Worm (Caenorhabditis elegans) whole organism, L4/young adult: Measurements from ENCODE around the gene ttbk-8.1.

ENCODE experiments used
- W03F9.2 ChIP-seq: fragments of 150-350 bp; optimal IDR thresholded peaks from 2 replicates; lab custom pipeline; 2014; ENCODE audit warnings: missing biosample characterization, missing genetic modification characterization
- dao-5 ChIP-seq: sonication (generic microtip); optimal IDR thresholded peaks from 2 replicates; lab custom pipeline; 2016; ENCODE audit warnings: missing genotype, missing genetic modification characterization, moderate library complexity, missing compliant biosample characterization
- him-1 ChIP-seq: sonication (generic microtip); optimal IDR thresholded peaks from 2 replicates; lab custom pipeline; 2016; ENCODE audit warnings: missing genotype, missing genetic modification reagents, missing genetic modification characterization, missing compliant biosample characterization

The ttbk-8.1 gene

ce11 chrIV:13483596-13483995, 11.5 kb downstream of the ttbk-8.1 start:
- TF ChIP-seq dao-5 (no peak), W03F9.2 (no peak), him-1 (tag; lab: Kevin White, UChicago) (no peak)

DNA sequence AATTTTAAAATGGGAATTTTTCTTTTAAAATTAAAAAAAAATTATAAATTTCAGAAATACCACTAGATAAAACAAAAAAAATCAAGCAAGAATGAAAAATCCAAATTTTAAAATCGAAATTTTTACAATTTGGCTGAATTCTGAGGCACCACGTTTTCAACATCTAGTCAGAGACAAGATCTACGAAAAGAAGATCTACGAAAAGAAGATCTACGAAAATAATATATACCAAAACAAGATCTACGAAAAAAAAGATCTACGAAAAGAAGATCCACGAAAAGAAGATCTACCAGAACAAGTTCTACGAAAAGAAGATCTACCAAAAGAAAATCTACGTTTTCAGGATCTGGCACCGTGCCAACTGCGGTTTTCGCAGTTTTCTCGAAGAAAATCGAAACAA, 14.9 kb downstream of the ttbk-8.1 start:
- no peak for TF ChIP-seq him-1 (tag; lab: Kevin White, UChicago)

DNA sequence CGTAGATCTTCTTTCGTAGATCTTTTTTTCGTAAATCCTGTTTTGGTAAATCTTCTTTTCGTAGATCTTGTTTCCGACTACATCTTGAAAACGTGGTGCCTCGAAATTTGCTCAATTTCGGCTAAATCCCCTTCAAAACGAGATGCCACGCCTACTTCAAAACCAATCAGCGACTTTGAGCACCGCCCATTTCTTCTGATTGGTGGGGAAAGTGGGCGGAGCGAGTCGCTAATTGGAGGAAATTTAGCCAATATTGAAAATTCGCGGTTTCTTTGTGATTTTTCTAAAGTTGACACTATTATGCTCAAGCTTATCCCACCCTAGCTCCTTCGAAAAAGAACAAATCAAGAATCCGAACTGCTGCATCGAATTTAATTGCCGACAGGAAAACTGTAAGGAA, 15.5 kb downstream of the ttbk-8.1 start:
- TF ChIP-seq dao-5, result no peak
- TF ChIP-seq W03F9.2, result no peak
- TF ChIP-seq him-1 (tag; lab: Kevin White, UChicago), result no peak

DNA sequence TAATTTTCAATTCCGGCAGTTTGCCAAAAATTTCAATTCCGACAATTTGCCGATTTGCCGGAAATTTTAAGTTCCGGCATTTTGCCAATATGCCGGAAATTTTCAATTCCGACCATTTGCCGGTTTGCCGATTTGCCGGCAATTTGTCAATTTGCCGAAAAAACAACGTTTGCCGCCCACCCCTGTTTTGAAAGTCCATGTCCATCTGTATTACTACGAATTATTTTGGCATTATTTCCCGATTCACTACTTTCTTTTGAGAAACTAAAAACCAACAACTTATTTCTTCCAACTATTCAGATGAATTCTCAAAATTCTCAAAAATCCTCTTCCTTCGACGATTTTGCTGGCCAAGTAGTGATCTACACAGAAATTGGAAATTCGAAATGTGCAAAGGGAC, 20.2 kb downstream of the ttbk-8.1 start, which contains the start of gene Y45F10A.7:
Gene Y45F10A.7 (plus strand): TSS at position 301 of the 400 bp plus-strand sequence.
- TF ChIP-seq dao-5, result no peak
- no peak for TF ChIP-seq him-1 (tag; lab: Kevin White, UChicago)
- no peak for TF ChIP-seq W03F9.2

DNA sequence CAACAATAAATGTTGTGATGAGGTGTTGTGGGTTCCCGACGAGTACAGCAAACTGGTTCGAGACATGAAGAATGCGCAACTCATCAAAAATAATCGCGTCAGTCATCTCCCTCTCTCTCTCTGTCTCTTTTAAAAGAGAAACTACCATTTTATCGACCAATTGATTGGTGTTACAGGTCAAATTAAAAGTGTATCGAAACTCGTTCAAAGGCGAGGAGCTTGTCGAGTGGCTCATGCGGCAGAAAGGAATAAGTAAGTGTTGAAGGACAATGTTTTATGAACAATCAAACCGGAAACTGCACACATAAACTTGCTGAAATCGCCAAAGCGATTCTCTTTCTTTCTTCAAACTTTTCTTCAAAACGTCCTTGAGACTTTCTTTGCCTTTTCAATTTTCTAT, 21.6 kb downstream of the ttbk-8.1 start:
- TF ChIP-seq W03F9.2, result no peak

- TF ChIP-seq W03F9.2, result no peak
- no peak for TF ChIP-seq him-1 (tag; lab: Kevin White, UChicago)
- no peak for TF ChIP-seq dao-5
Observed at ce11 chrIV:13502806-13503363, 30.8 kb downstream of the ttbk-8.1 start, which contains the start of gene tbc-9. TSS of gene tbc-9 (minus strand) at chrIV:13502856.

DNA sequence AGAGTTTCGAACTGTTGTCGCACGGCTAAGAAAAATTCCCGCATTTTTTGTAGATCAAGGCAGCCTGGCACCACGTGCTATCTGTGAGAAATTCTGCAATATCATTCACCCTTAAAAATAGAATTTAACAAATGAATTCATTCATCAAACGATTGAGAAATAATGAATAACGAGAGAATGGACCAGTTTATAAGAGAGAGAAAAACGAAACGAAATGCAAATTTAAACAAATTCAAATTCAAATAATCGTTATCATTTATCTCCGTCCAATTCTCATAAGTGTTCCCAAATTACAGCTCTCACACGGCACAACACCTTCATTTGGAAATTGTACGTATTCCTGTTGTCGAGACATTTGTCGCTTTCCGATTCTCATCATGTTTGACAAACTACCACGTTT, 33.0 kb downstream of the ttbk-8.1 start, which contains the start of gene seld-1:
Gene seld-1 (plus strand): TSS at position 301 of the 400 bp plus-strand sequence.
- TF ChIP-seq dao-5 (no peak), him-1 (tag; lab: Kevin White, UChicago) (no peak), W03F9.2 (no peak)

- TF ChIP-seq him-1 (tag; lab: Kevin White, UChicago) (no peak), W03F9.2 (no peak), dao-5 (no peak)
Observed at ce11 chrIV:13505662-13506061, 33.6 kb downstream of the ttbk-8.1 start, which contains the start of gene nlp-17. TSS of gene nlp-17 (minus strand) at chrIV:13505762.

DNA sequence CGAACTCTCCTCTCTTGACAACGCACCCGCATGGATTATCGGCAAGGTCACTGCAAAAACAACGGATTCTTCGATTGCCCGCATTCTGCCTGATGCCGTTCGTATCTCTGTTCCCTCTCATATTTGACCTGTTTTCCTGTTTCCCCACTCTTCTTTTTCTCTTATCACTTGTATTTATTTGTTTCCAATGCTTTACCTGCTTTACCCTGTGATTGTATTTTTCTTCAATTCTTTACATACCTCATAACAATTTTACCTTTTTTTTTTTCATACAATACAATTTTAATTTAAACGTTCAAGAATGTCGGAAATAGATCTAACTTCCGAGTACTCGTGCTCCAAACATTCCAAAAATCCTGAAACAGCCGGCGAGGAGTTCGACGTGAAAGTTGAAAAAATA, 36.8 kb downstream of the ttbk-8.1 start, which contains the start of gene afmd-2:
Gene afmd-2 (plus strand): TSS at position 301 of the 400 bp plus-strand sequence.
- TF ChIP-seq him-1 (tag; lab: Kevin White, UChicago), result no peak
- no peak for TF ChIP-seq W03F9.2
- no peak for TF ChIP-seq dao-5

- TF ChIP-seq him-1 (tag; lab: Kevin White, UChicago) (no peak), dao-5 (no peak), W03F9.2 (no peak)
Observed at ce11 chrIV:13510049-13510448, 37.9 kb downstream of the ttbk-8.1 start.

ce11 chrIV:13512112-13512569, 40.0 kb downstream of the ttbk-8.1 start, which contains the start of gene puf-3:
TSS of gene puf-3 (minus strand) at chrIV:13512162.
- TF ChIP-seq dao-5 (no peak), W03F9.2 (no peak), him-1 (tag; lab: Kevin White, UChicago) (no peak)

DNA sequence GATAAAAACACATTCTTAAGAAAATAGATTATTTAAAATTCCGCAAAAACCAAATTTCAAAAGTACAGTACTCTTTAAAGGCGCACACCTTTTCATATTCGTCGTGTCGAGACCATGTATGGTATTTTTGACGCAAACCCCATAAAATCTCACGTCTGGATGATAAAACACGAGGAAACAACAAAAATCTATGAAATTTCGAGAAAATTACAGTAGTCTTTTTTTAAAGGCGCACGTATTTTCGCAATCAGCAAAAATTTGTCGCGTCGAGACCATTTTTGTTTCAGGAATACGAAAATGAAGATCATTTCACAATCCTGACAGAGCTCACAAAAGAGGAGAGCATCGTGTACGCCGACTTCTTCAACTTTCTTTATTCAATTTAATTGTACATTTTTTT, 40.9 kb downstream of the ttbk-8.1 start:
- no peak for TF ChIP-seq dao-5
- TF ChIP-seq him-1 (tag; lab: Kevin White, UChicago), result no peak
- no peak for TF ChIP-seq W03F9.2

DNA sequence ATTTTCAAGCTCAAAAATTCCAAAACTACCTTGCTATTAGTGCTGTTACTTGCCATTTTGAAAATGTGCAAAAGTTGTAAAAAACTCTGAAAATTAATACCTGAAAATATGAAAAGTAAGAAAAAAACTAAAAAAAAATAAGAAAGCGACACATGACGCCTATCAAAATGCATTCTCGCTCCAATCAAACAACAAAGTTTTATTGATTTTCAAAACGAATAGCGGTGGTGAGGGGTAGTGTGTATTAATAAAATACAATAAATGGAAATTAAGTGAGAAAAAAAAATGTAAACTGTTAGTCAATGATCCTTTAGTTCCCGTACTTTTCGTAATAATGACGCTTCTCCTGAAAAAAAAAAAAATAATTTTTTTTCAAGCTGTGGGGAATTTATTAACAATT, 49.7 kb downstream of the ttbk-8.1 start, which contains the start of gene dcap-2:
Gene dcap-2 (minus strand): TSS at position 86 of the 400 bp plus-strand sequence.
- TF ChIP-seq W03F9.2, result peak; percentile 33
- TF ChIP-seq dao-5, result no peak
- no peak for TF ChIP-seq him-1 (tag; lab: Kevin White, UChicago)
